Worm (Caenorhabditis elegans): ENCODE measurements around the gene egg-3.
"Not testable (repeated sequence)": the region's sequence is repeated elsewhere in the genome, so short reads cannot be mapped to it uniquely, and the experiment has no call there.

The egg-3 gene

ce11 chrII:10924669-10925068, 40.4 kb upstream of the egg-3 start:
- TF ChIP-seq cnd-1 (tag; optimal IDR thresholded peaks at IDR 0.05) (no peak), nhr-76 (tag; optimal IDR thresholded peaks at IDR 0.05) (no peak), flh-1 (GFP tag; optimal IDR thresholded peaks at IDR 0.05) (no peak), blmp-1 (tag; optimal IDR thresholded peaks at IDR 0.05) (no peak), lin-13 (tag; optimal IDR thresholded peaks at IDR 0.05) (no peak)

ce11 chrII:10923948-10924347, 39.7 kb upstream of the egg-3 start, which contains the start of gene Y19D2B.2:
TSS of gene Y19D2B.2 (plus strand) at chrII:10924248.
- TF ChIP-seq pha-4 (tag; optimal IDR thresholded peaks at IDR 0.05) (no peak), nhr-12 (tag; optimal IDR thresholded peaks at IDR 0.05) (no peak), nhr-76 (tag; optimal IDR thresholded peaks at IDR 0.05) (no peak), elt-1 (tag; optimal IDR thresholded peaks at IDR 0.05; ENCODE audit: borderline replicate concordance, insufficient read depth) (no peak)

- TF ChIP-seq lin-13, sptf-1, snpc-4 (tag; optimal IDR thresholded peaks at IDR 0.05): not testable (repeated sequence)
Measured at ce11 chrII:10922874-10923273, 38.6 kb upstream of the egg-3 start, which contains the start of gene Y19D2B.1. TSS of gene Y19D2B.1 (minus strand) at chrII:10922974.

- TF ChIP-seq sem-2 (GFP tag; optimal IDR thresholded peaks at IDR 0.05), result no peak
- no peak for TF ChIP-seq drap-1 (GFP tag; optimal IDR thresholded peaks at IDR 0.05)
Measured at ce11 chrII:10918293-10918756, 34.1 kb upstream of the egg-3 start, which contains the start of gene tba-4. TSS of gene tba-4 (plus strand) at chrII:10918706.

ce11 chrII:10917174-10917573, 32.9 kb upstream of the egg-3 start, which contains the start of gene F44F4.10:
TSS of gene F44F4.10 (minus strand) at chrII:10917274.
- TF ChIP-seq ham-2 (GFP tag; optimal IDR thresholded peaks at IDR 0.05) (no peak), ceh-83 (GFP tag; optimal IDR thresholded peaks at IDR 0.05) (no peak), sptf-1 (tag; optimal IDR thresholded peaks at IDR 0.05) (no peak), tbx-8 (GFP tag; optimal IDR thresholded peaks at IDR 0.05) (no peak), flh-1 (GFP tag; optimal IDR thresholded peaks at IDR 0.05) (no peak), M03D4.4 (tag; optimal IDR thresholded peaks at IDR 0.05) (no peak), unc-120 (tag; optimal IDR thresholded peaks at IDR 0.05; ENCODE audit: poor library complexity, severe bottlenecking) (no peak), pha-4 (tag; optimal IDR thresholded peaks at IDR 0.05) (no peak), nhr-2 (tag; optimal IDR thresholded peaks at IDR 0.05) (no peak), ceh-39 (tag; optimal IDR thresholded peaks at IDR 0.05) (no peak), snpc-4 (tag; optimal IDR thresholded peaks at IDR 0.05) (no peak), blmp-1 (tag; optimal IDR thresholded peaks at IDR 0.05) (no peak), unc-62 (GFP tag; optimal IDR thresholded peaks at IDR 0.05) (no peak), elt-1 (tag; optimal IDR thresholded peaks at IDR 0.05; ENCODE audit: borderline replicate concordance, insufficient read depth) (no peak), lsy-2 (tag; optimal IDR thresholded peaks at IDR 0.05) (no peak), drap-1 (GFP tag; optimal IDR thresholded peaks at IDR 0.05) (no peak), hlh-1 (tag; optimal IDR thresholded peaks at IDR 0.05) (no peak), bed-3 (GFP tag; optimal IDR thresholded peaks at IDR 0.05) (no peak), mls-2 (tag; optimal IDR thresholded peaks at IDR 0.05) (no peak)

- TF ChIP-seq snpc-4 (tag; optimal IDR thresholded peaks at IDR 0.05) (no peak), zip-8 (tag; optimal IDR thresholded peaks at IDR 0.05) (no peak), unc-62 (GFP tag; optimal IDR thresholded peaks at IDR 0.05) (no peak), flh-1 (GFP tag; optimal IDR thresholded peaks at IDR 0.05) (no peak), hlh-1 (tag; optimal IDR thresholded peaks at IDR 0.05) (no peak), nhr-28 (tag; optimal IDR thresholded peaks at IDR 0.05) (no peak), drap-1 (GFP tag; optimal IDR thresholded peaks at IDR 0.05) (no peak), ceh-39 (tag; optimal IDR thresholded peaks at IDR 0.05) (no peak), unc-120 (tag; optimal IDR thresholded peaks at IDR 0.05; ENCODE audit: poor library complexity, severe bottlenecking) (no peak)
Measured at ce11 chrII:10915732-10916131, 31.5 kb upstream of the egg-3 start, which contains the start of gene F44F4.9. TSS of gene F44F4.9 (minus strand) at chrII:10915832.

ce11 chrII:10914366-10914765, 30.1 kb upstream of the egg-3 start, which contains the start of gene F44F4.15:
TSS of gene F44F4.15 (plus strand) at chrII:10914666.
- TF ChIP-seq drap-1 (GFP tag; optimal IDR thresholded peaks at IDR 0.05) (no peak), zip-8 (tag; optimal IDR thresholded peaks at IDR 0.05) (no peak), cnd-1 (tag; optimal IDR thresholded peaks at IDR 0.05) (no peak), ceh-83 (GFP tag; optimal IDR thresholded peaks at IDR 0.05) (no peak)
